Fruit fly (Drosophila melanogaster) whole organism, larva: Measurements from ENCODE around the gene RhoGAP93B.

Experiments used
- noc ChIP-seq: fragments of 200-800 bp; sonication (Bioruptor generic); optimal IDR thresholded peaks from 3 replicates; lab custom pipeline; 2019; ENCODE audit warnings: missing biosample characterization, mild to moderate bottlenecking, missing genetic modification characterization, moderate library complexity

Gene RhoGAP93B

dm6 chr3R:21097631-21098117, at the start of gene RhoGAP93B:
Gene RhoGAP93B, minus strand, starts transcription at chr3R:21097827.
- peak; percentile 83 for TF ChIP-seq noc (tag; lab: Kevin White, UChicago)

- peak; percentile 71 for TF ChIP-seq noc (tag; lab: Kevin White, UChicago)
Observed at dm6 chr3R:21141341-21141740, 43.7 kb upstream of the RhoGAP93B start.

- no peak for TF ChIP-seq noc (tag; lab: Kevin White, UChicago)
Observed at dm6 chr3R:21140458-21140857, 42.8 kb upstream of the RhoGAP93B start, which contains the start of gene SNF4Agamma. Gene SNF4Agamma, plus strand, starts transcription at chr3R:21140739.

dm6 chr3R:21138220-21138754, 40.7 kb upstream of the RhoGAP93B start, which contains the start of gene meigo:
Gene meigo, plus strand, starts transcription at chr3R:21138270.
- no peak for TF ChIP-seq noc (tag; lab: Kevin White, UChicago)

dm6 chr3R:21133951-21134350, 36.3 kb upstream of the RhoGAP93B start, which contains the start of gene Usp8:
Gene Usp8, plus strand, starts transcription at chr3R:21134262.
- no peak for TF ChIP-seq noc (tag; lab: Kevin White, UChicago)

- no peak for TF ChIP-seq noc (tag; lab: Kevin White, UChicago)
Observed at dm6 chr3R:21133517-21133916, 35.9 kb upstream of the RhoGAP93B start, which contains the start of gene Trm7-34. Gene Trm7-34, minus strand, starts transcription at chr3R:21133881.

dm6 chr3R:21130050-21130449, 32.4 kb upstream of the RhoGAP93B start, which contains the start of gene Ice2:
Gene Ice2, plus strand, starts transcription at chr3R:21130216.
- TF ChIP-seq noc (tag; lab: Kevin White, UChicago): no peak

dm6 chr3R:21129617-21130016, 32.0 kb upstream of the RhoGAP93B start, which contains the start of gene Obp93a:
Gene Obp93a, minus strand, starts transcription at chr3R:21129717.
- no peak for TF ChIP-seq noc (tag; lab: Kevin White, UChicago)

- peak; percentile 63 for TF ChIP-seq noc (tag; lab: Kevin White, UChicago)
Observed at dm6 chr3R:21127352-21127985, 29.8 kb upstream of the RhoGAP93B start, which contains the start of the genes slmb and CG5793. Gene slmb, minus strand, starts transcription at chr3R:21127485. Gene CG5793, plus strand, starts transcription at chr3R:21127573.

dm6 chr3R:21126673-21127284, 29.2 kb upstream of the RhoGAP93B start:
- TF ChIP-seq noc (tag; lab: Kevin White, UChicago): no peak

dm6 chr3R:21124225-21124624, 26.6 kb upstream of the RhoGAP93B start:
- no peak for TF ChIP-seq noc (tag; lab: Kevin White, UChicago)

dm6 chr3R:21118784-21119183, 21.2 kb upstream of the RhoGAP93B start, which contains the start of gene Bdbt:
Gene Bdbt, minus strand, starts transcription at chr3R:21118856.
- TF ChIP-seq noc (tag; lab: Kevin White, UChicago): no peak

dm6 chr3R:21116057-21116456, 18.4 kb upstream of the RhoGAP93B start, which contains the start of gene ppan:
Gene ppan, plus strand, starts transcription at chr3R:21116254.
- TF ChIP-seq noc (tag; lab: Kevin White, UChicago): no peak

dm6 chr3R:21112742-21113465, 15.3 kb upstream of the RhoGAP93B start:
- peak; percentile 82 for TF ChIP-seq noc (tag; lab: Kevin White, UChicago)
